Fruit fly (Drosophila melanogaster): ENCODE measurements around the gene sws.

DNA sequence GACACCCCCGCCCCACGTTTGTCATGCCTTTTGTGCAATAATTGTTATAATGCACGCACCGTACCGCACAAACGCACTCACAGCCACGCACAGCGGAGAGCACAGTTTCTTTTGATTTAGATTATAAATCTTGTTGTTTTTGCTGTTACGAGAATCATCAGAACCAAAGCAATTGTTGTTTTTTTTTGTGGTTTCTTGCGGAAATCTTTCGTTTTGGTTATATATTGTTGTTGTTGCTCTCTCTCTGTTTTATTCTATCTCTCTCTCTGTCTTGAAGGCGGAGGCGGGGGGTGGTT, 240 bp downstream of the sws start:
- TF ChIP-seq CG11294 (GFP tag; IDR thresholded peaks at IDR 0.05): no peak
- no peak for TF ChIP-seq Eip78C (GFP tag)
- TF ChIP-seq CG6792 (GFP tag; optimal IDR thresholded peaks at IDR 0.05): no peak
- TF ChIP-seq Ets96B (tag; optimal IDR thresholded peaks at IDR 0.05): no peak
- TF ChIP-seq Hr4 (GFP tag; optimal IDR thresholded peaks at IDR 0.05): no peak
- TF ChIP-seq achi (GFP tag; optimal IDR thresholded peaks at IDR 0.05): no peak
- no peak for TF ChIP-seq CG6163 (GFP tag; IDR thresholded peaks at IDR 0.05)
- TF ChIP-seq CG31627 (GFP tag; optimal IDR thresholded peaks at IDR 0.05): no peak
- TF ChIP-seq CG34406 (GFP tag; optimal IDR thresholded peaks at IDR 0.05): no peak
